Fruit fly (Drosophila melanogaster) whole organism, prepupa: ENCODE data around the gene sau.

ENCODE experiments used
- Blimp-1 ChIP-seq: fragments of 200-800 bp; sonication (Bioruptor generic); optimal IDR thresholded peaks from 3 replicates; lab custom pipeline; 2017; ENCODE audit warnings: missing biosample characterization, missing genetic modification characterization, mild to moderate bottlenecking, moderate library complexity, missing genetic modification reagents
- CG10631 ChIP-seq: fragments of 200-800 bp; sonication (Bioruptor generic); optimal IDR thresholded peaks from 2 replicates; lab custom pipeline; 2016; ENCODE audit warnings: missing biosample characterization, missing genetic modification characterization
- CG11294 ChIP-seq: fragments of 200-800 bp; sonication (Bioruptor generic); IDR thresholded peaks from 2 replicates; pipeline ENCODE4 v1.3.6; 2022; ENCODE audit warnings: missing biosample characterization, missing genetic modification characterization
- CG11762 ChIP-seq: fragments of 200-800 bp; sonication (Bioruptor generic); optimal IDR thresholded peaks from 3 replicates; lab custom pipeline; 2016; ENCODE audit warnings: missing biosample characterization, missing genetic modification characterization; ENCODE audit not compliant: insufficient read depth
- CG11902 ChIP-seq: fragments of 200-800 bp; sonication (Bioruptor generic); optimal IDR thresholded peaks from 3 replicates; lab custom pipeline; 2016; ENCODE audit warnings: missing biosample characterization, missing genetic modification characterization
- CG15336 ChIP-seq: fragments of 200-800 bp; sonication (Bioruptor generic); IDR thresholded peaks from 2 replicates; pipeline ENCODE4 v1.3.6; 2022; ENCODE audit warnings: missing biosample characterization, missing genetic modification characterization
- CG1621 ChIP-seq: fragments of 200-800 bp; sonication (Bioruptor generic); optimal IDR thresholded peaks from 3 replicates; lab custom pipeline; 2018; ENCODE audit warnings: missing biosample characterization, mild to moderate bottlenecking, missing genetic modification characterization
- CG3032 ChIP-seq: fragments of 200-800 bp; optimal IDR thresholded peaks from 2 replicates; lab custom pipeline; 2019; ENCODE audit warnings: missing biosample characterization, mild to moderate bottlenecking, missing genetic modification characterization, moderate library complexity
- CG31627 ChIP-seq: fragments of 200-800 bp; sonication (Bioruptor generic); optimal IDR thresholded peaks from 3 replicates; lab custom pipeline; 2016; ENCODE audit warnings: missing biosample characterization, missing genetic modification characterization
- CG32006 ChIP-seq: fragments of 200-800 bp; sonication (Bioruptor generic); optimal IDR thresholded peaks from 3 replicates; lab custom pipeline; 2017; ENCODE audit warnings: missing biosample characterization, mild to moderate bottlenecking, missing genetic modification characterization
- CG34406 ChIP-seq: fragments of 200-800 bp; sonication (Bioruptor generic); optimal IDR thresholded peaks from 3 replicates; lab custom pipeline; 2016; ENCODE audit warnings: missing biosample characterization, missing genetic modification characterization
- CG3919 ChIP-seq: fragments of 200-800 bp; sonication (Bioruptor generic); optimal IDR thresholded peaks from 3 replicates; lab custom pipeline; 2016; ENCODE audit warnings: missing biosample characterization, missing genetic modification characterization
- CG6163 ChIP-seq: fragments of 200-800 bp; sonication (Bioruptor generic); IDR thresholded peaks from 3 replicates; pipeline ENCODE4 v1.3.6; 2022; ENCODE audit warnings: missing biosample characterization, missing genetic modification characterization
- CG6276 ChIP-seq: fragments of 200-800 bp; sonication (Bioruptor generic); optimal IDR thresholded peaks from 2 replicates; lab custom pipeline; 2017; ENCODE audit warnings: missing biosample characterization, mild to moderate bottlenecking, missing genetic modification characterization
- CG6854 ChIP-seq: fragments of 200-800 bp; sonication (Bioruptor generic); optimal IDR thresholded peaks from 2 replicates; lab custom pipeline; 2017; ENCODE audit warnings: missing biosample characterization, mild to moderate bottlenecking, missing genetic modification characterization
- CG7368 ChIP-seq: fragments of 200-800 bp; sonication (Bioruptor generic); optimal IDR thresholded peaks from 3 replicates; lab custom pipeline; 2016; ENCODE audit warnings: missing biosample characterization, missing genetic modification characterization
- CG8119 ChIP-seq: fragments of 200-800 bp; sonication (Bioruptor generic); IDR thresholded peaks from 3 replicates; pipeline ENCODE4 v1.3.6; 2022; ENCODE audit warnings: missing biosample characterization, missing genetic modification characterization
- CG8319 ChIP-seq: fragments of 200-800 bp; sonication (Bioruptor generic); optimal IDR thresholded peaks from 3 replicates; lab custom pipeline; 2016; ENCODE audit warnings: missing biosample characterization, missing genetic modification characterization
- CG8632 ChIP-seq: fragments of 200-800 bp; sonication (Bioruptor generic); optimal IDR thresholded peaks from 3 replicates; lab custom pipeline; 2016; ENCODE audit warnings: missing biosample characterization, missing genetic modification characterization
- Eip75B ChIP-seq: fragments of 200-800 bp; sonication (Bioruptor generic); optimal IDR thresholded peaks from 3 replicates; lab custom pipeline; 2016; ENCODE audit warnings: missing biosample characterization, missing genetic modification characterization
- Eip78C ChIP-seq: fragments of 200-800 bp; sonication (Bioruptor generic); peaks from one replicate; lab custom pipeline; 2016; ENCODE audit warnings: missing biosample characterization, missing genetic modification characterization
- Ets96B ChIP-seq: fragments of 200-800 bp; optimal IDR thresholded peaks from 2 replicates; lab custom pipeline; 2019; ENCODE audit warnings: missing biosample characterization, mild to moderate bottlenecking, missing genetic modification characterization, moderate library complexity
- Gug ChIP-seq: fragments of 200-800 bp; sonication (Bioruptor generic); IDR thresholded peaks from 2 replicates; pipeline ENCODE4 v1.3.6; 2022; ENCODE audit warnings: missing biosample characterization, missing genetic modification characterization
- Hr39 ChIP-seq: fragments of 200-800 bp; sonication (Bioruptor generic); optimal IDR thresholded peaks from 2 replicates; lab custom pipeline; 2016; ENCODE audit warnings: missing biosample characterization, missing genetic modification characterization
- Smox ChIP-seq: fragments of 200-800 bp; sonication (Bioruptor generic); optimal IDR thresholded peaks from 3 replicates; lab custom pipeline; 2016; ENCODE audit warnings: missing biosample characterization, missing genetic modification characterization
- Sox102F ChIP-seq: fragments of 200-800 bp; sonication (Bioruptor generic); optimal IDR thresholded peaks from 2 replicates; lab custom pipeline; 2016; ENCODE audit warnings: missing biosample characterization, mild to moderate bottlenecking, missing genetic modification characterization
- Sox14 ChIP-seq: fragments of 200-800 bp; sonication (Bioruptor generic); optimal IDR thresholded peaks from 3 replicates; lab custom pipeline; 2016; ENCODE audit warnings: missing biosample characterization, missing genetic modification characterization
- Sox15 ChIP-seq: fragments of 200-800 bp; sonication (Bioruptor generic); optimal IDR thresholded peaks from 3 replicates; lab custom pipeline; 2016; ENCODE audit warnings: missing biosample characterization, missing genetic modification characterization
- cyc ChIP-seq: fragments of 200-800 bp; sonication (Bioruptor generic); optimal IDR thresholded peaks from 3 replicates; lab custom pipeline; 2016; ENCODE audit warnings: missing biosample characterization, missing genetic modification characterization
- eg ChIP-seq: fragments of 200-800 bp; sonication (Bioruptor generic); IDR thresholded peaks from 3 replicates; pipeline ENCODE4 v1.3.6; 2022; ENCODE audit warnings: missing biosample characterization, missing genetic modification characterization
- esn ChIP-seq: fragments of 200-800 bp; sonication (Bioruptor generic); optimal IDR thresholded peaks from 2 replicates; lab custom pipeline; 2016; ENCODE audit warnings: missing biosample characterization, mild to moderate bottlenecking, missing genetic modification characterization, moderate library complexity
- fd59A ChIP-seq: fragments of 200-800 bp; sonication (Bioruptor generic); optimal IDR thresholded peaks from 2 replicates; lab custom pipeline; 2017; ENCODE audit warnings: missing biosample characterization, mild to moderate bottlenecking, missing genetic modification characterization, missing genetic modification reagents
- fkh ChIP-seq: fragments of 200-800 bp; sonication (Bioruptor generic); optimal IDR thresholded peaks from 3 replicates; lab custom pipeline; 2017; ENCODE audit warnings: missing biosample characterization, mild to moderate bottlenecking, missing genetic modification characterization, moderate library complexity
- lz ChIP-seq: fragments of 200-800 bp; sonication (Bioruptor generic); optimal IDR thresholded peaks from 3 replicates; lab custom pipeline; 2016; ENCODE audit warnings: missing biosample characterization, missing genetic modification characterization
- pdm3 ChIP-seq: fragments of 200-800 bp; sonication (Bioruptor generic); optimal IDR thresholded peaks from 3 replicates; lab custom pipeline; 2016; ENCODE audit warnings: missing biosample characterization, missing genetic modification characterization
- salr ChIP-seq, 2 experiments: fragments of 200-800 bp; sonication (Bioruptor generic); optimal IDR thresholded peaks; 3 replicates each; lab custom pipeline; 2016 to 2018; ENCODE audit warnings: missing biosample characterization in 2 of 2, missing genetic modification characterization in 2 of 2, mild to moderate bottlenecking in 1 of 2
- ss ChIP-seq, 2 experiments: fragments of 200-800 bp; sonication (Bioruptor generic); optimal IDR thresholded peaks; 2 replicates in 1 of 2; 3 replicates in 1 of 2; lab custom pipeline; 2017 to 2018; ENCODE audit warnings: mild to moderate bottlenecking in 2 of 2, missing biosample characterization in 2 of 2, missing genetic modification characterization in 2 of 2, moderate library complexity in 1 of 2
- svp ChIP-seq: fragments of 200-800 bp; sonication (Bioruptor generic); peaks from one replicate; lab custom pipeline; 2016; ENCODE audit warnings: missing biosample characterization, missing genetic modification characterization
- topi ChIP-seq: fragments of 200-800 bp; sonication (Bioruptor generic); optimal IDR thresholded peaks from 3 replicates; lab custom pipeline; 2016; ENCODE audit warnings: missing biosample characterization, missing genetic modification characterization
- vri ChIP-seq: fragments of 200-800 bp; sonication (Bioruptor generic); optimal IDR thresholded peaks from 3 replicates; lab custom pipeline; 2016; ENCODE audit warnings: missing biosample characterization, mild to moderate bottlenecking, missing genetic modification characterization

The sau gene

DNA sequence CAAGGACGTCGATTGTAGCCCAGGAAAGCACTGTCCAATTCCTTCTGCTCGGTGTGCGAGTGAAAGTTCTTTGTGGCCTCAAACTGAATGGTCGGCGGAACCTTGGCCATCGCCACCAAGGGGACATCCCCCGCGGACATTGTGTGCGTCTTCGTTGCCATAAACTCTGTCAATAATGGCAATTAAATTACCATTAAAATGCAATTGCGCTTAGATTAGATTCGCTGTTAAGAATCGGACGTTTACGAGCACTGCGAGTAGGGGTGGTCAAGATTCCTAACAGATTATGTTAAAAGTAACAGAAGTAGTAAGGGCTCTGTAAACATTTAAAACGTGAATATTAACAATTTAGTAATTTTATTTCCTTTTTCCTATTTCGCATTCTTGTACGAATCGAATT lies 10.1 kb upstream of the sau start, which contains the start of gene daed:
Gene daed, minus strand, starts transcription at position 247 of the 400 bp plus-strand sequence.
- no peak for TF ChIP-seq CG31627 (GFP tag; lab: Kevin White, UChicago)
- peak; percentile 18 for TF ChIP-seq esn (GFP tag; lab: Kevin White, UChicago)

DNA sequence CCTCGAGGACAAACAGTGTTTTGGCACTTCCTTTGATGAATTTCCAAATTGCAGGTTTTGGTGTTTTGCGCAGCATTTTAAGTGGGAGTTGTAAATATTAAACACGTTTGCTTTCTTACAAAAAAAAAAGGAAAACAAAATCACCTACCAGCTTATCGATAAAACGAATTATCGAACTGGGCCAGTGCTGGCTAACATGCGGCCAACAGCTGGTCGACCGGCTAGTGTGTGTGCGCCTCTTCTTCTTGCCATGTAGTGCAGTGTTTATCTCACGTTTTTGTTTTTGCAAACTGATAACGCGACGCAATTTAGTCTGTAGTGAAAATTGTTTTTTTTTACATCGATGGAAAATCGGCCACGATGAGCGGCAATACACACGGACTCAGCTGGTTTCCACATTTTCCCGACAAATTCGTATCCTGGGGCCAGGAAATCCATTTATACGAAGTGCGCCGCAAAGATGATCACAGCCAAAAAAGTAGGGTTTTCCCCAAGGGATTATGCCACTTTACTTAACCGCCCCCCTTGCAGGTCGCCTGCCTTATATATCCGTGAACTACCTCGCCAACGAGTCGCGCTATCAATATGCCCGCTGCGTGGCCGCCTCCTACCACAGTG lies 9.0 kb upstream of the sau start, which contains the start of the genes CG15386, CG42371 and mio:
Gene CG15386, minus strand, starts transcription at position 180 of the 618 bp plus-strand sequence.
Gene CG42371, minus strand, starts transcription at position 180 of the 618 bp plus-strand sequence.
Gene mio, plus strand, starts transcription at position 224 of the 618 bp plus-strand sequence.
- TF ChIP-seq Sox14 (GFP tag; lab: Kevin White, UChicago) = peak; percentile 30
- TF ChIP-seq lz (GFP tag; lab: Kevin White, UChicago) = no peak
- TF ChIP-seq Sox15 (GFP tag; lab: Kevin White, UChicago) = no peak
- no peak for TF ChIP-seq CG6163 (GFP tag; lab: Robert Waterston, UW)
- peak; percentile 11 for TF ChIP-seq Ets96B
- TF ChIP-seq Eip78C (GFP tag; lab: Kevin White, UChicago) = peak; percentile 59
- no peak for TF ChIP-seq CG1621 (tag; lab: Kevin White, UChicago)
- TF ChIP-seq cyc = peak; percentile 1
- peak in 1 of 2 experiments; percentile 51 for TF ChIP-seq ss (GFP tag; optimal IDR thresholded peaks at IDR 0.05; lab: Kevin White, UChicago)
- no peak for TF ChIP-seq pdm3
- no peak for TF ChIP-seq Sox102F (GFP tag; lab: Kevin White, UChicago)
- no peak for TF ChIP-seq Blimp-1
- TF ChIP-seq CG6276 (GFP tag; lab: Kevin White, UChicago) = no peak
- no peak for TF ChIP-seq CG8319 (GFP tag; lab: Kevin White, UChicago)
- no peak for TF ChIP-seq CG7368 (GFP tag; lab: Kevin White, UChicago)
- no peak for TF ChIP-seq vri (GFP tag; lab: Kevin White, UChicago)
- peak; percentile 38 for TF ChIP-seq topi (GFP tag; lab: Kevin White, UChicago)
- TF ChIP-seq CG6854 (GFP tag; lab: Kevin White, UChicago) = peak; percentile 11
- TF ChIP-seq fd59A (GFP tag; lab: Kevin White, UChicago) = no peak
- peak; percentile 42 for TF ChIP-seq esn (GFP tag; lab: Kevin White, UChicago)
- peak; percentile 5 for TF ChIP-seq CG3032 (tag; lab: Kevin White, UChicago)
- TF ChIP-seq Hr39 = no peak
- peak; percentile 35 for TF ChIP-seq fkh (GFP tag; lab: Kevin White, UChicago)
- TF ChIP-seq, all 60 proteins: peak for 10

DNA sequence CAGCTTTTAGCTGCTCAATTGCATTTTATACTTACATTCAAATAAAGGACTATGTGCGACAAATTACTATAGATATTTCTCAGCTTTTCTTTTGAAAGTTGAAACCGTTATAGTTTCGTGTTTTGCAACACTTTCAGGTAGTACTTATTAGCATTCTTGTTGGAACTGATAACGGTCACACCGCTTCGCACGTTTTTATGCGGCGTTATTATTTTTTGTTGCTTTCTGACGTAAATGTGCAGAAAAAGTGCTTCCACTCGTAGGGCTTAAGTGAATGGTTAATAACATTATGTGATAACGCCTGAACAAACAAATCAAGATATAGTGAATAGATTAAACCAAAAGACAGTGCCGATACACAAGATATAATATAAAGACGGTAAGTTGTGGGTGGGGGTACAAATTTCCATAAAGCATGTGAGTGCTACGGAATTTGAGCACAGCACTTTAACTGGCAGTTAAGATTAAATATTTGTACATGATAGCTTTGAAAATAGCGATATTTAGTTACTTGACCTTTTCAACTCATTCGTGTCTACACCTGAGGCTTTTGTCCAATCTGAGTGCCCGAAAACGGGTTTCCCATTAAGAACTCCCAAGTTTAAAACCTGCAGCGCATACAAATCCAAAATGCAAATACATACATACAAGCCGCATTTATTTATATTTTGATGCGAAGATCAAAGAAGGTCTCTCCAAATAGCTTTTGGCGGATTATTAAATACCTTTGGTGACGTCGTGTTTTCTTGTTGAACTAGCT lies 5.4 kb upstream of the sau start, which contains the start of gene papi:
Gene papi, plus strand, starts transcription at position 176 of the 760 bp plus-strand sequence.
- TF ChIP-seq Eip78C (GFP tag; lab: Kevin White, UChicago) = peak; percentile 62
- peak; percentile 26 for TF ChIP-seq vri (GFP tag; lab: Kevin White, UChicago)
- peak; percentile 53 for TF ChIP-seq svp
- TF ChIP-seq fkh (GFP tag; lab: Kevin White, UChicago) = peak; percentile 31
- TF ChIP-seq Hr39 = no peak
- no peak for TF ChIP-seq Sox15 (GFP tag; lab: Kevin White, UChicago)
- peak; percentile 4 for TF ChIP-seq CG1621 (tag; lab: Kevin White, UChicago)
- TF ChIP-seq topi (GFP tag; lab: Kevin White, UChicago) = no peak
- TF ChIP-seq esn (GFP tag; lab: Kevin White, UChicago) = peak; percentile 16
- no peak for TF ChIP-seq CG8632
- TF ChIP-seq eg = no peak
- TF ChIP-seq, all 60 proteins: peak for 6

DNA sequence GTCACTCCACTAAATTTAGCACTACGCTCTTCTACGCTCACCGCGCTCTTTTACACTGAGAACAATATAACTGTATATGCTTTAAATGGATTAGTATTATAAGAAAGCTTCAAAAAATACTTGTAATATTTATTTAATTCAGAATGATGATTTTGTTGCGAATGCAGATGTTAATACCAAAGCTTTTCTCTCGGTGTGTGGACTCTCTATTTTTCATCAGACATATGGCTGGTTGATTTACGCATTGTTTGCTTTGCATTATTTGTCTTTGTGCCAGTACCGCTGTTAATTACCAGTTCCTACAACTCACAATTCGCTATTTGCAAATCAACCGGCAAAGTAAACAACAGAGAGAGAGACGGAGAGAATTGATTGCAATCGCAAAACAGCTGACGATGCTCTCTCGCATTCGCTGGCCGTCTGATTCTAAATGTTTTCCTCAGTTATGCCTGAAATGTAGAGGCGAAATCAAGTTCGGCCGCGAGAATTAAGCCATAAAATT lies 4.4 kb upstream of the sau start:
- peak; percentile 99 for TF ChIP-seq Gug
- peak; percentile 100 for TF ChIP-seq CG15336 (GFP tag; lab: Robert Waterston, UW)
- peak; percentile 99 for TF ChIP-seq CG34406 (GFP tag; lab: Kevin White, UChicago)
- TF ChIP-seq Smox (GFP tag; lab: Kevin White, UChicago) = peak; percentile 97
- TF ChIP-seq Eip78C (GFP tag; lab: Kevin White, UChicago) = peak; percentile 100
- TF ChIP-seq CG11902 (GFP tag; lab: Kevin White, UChicago) = peak; percentile 95
- TF ChIP-seq CG11294 (GFP tag; lab: Robert Waterston, UW) = peak; percentile 99
- peak; percentile 99 for TF ChIP-seq CG3919 (GFP tag; lab: Kevin White, UChicago)
- TF ChIP-seq ss (GFP tag; optimal IDR thresholded peaks at IDR 0.05; lab: Kevin White, UChicago) = peak; percentile 97 to 99
- peak; percentile 98 for TF ChIP-seq Ets96B
- peak; percentile 97 for TF ChIP-seq CG11762 (GFP tag; lab: Kevin White, UChicago)
- peak; percentile 99 for TF ChIP-seq Eip75B (GFP tag; lab: Kevin White, UChicago)
- peak; percentile 99 for TF ChIP-seq CG32006 (GFP tag; lab: Kevin White, UChicago)
- TF ChIP-seq CG31627 (GFP tag; lab: Kevin White, UChicago) = peak; percentile 97
- peak; percentile 99 for TF ChIP-seq CG10631 (GFP tag; lab: Kevin White, UChicago)
- TF ChIP-seq svp = peak; percentile 98
- TF ChIP-seq fkh (GFP tag; lab: Kevin White, UChicago) = peak; percentile 94
- peak; percentile 85 for TF ChIP-seq CG6854 (GFP tag; lab: Kevin White, UChicago)
- peak; percentile 97 for TF ChIP-seq CG6276 (GFP tag; lab: Kevin White, UChicago)
- peak; percentile 99 for TF ChIP-seq Sox14 (GFP tag; lab: Kevin White, UChicago)
- TF ChIP-seq salr (GFP tag; optimal IDR thresholded peaks at IDR 0.05; lab: Kevin White, UChicago) = peak; percentile 98 to 99
- TF ChIP-seq CG8119 (GFP tag; lab: Robert Waterston, UW) = peak; percentile 100
